Worm (Caenorhabditis elegans) whole organism, L3 larva: Measurements from ENCODE around the gene ZK488.6.

Experiments used
- ZK546.5 ChIP-seq: sonication (generic microtip); optimal IDR thresholded peaks from 2 replicates; lab custom pipeline; 2017; ENCODE audit warnings: missing biosample characterization, missing genetic modification characterization
- aly-2 ChIP-seq: fragments of 150-350 bp; optimal IDR thresholded peaks from 2 replicates; lab custom pipeline; 2014; ENCODE audit warnings: missing biosample characterization, missing genetic modification characterization
- ama-1 ChIP-seq: fragments of 150-350 bp; optimal IDR thresholded peaks from 2 replicates; lab custom pipeline; 2018
- ceh-28 ChIP-seq: fragments of 150-350 bp; optimal IDR thresholded peaks from 2 replicates; lab custom pipeline; 2014; ENCODE audit warnings: missing biosample characterization, missing genetic modification reagents, missing genetic modification characterization
- ceh-82 ChIP-seq: fragments of 150-350 bp; optimal IDR thresholded peaks from 2 replicates; lab custom pipeline; 2014; ENCODE audit warnings: missing biosample characterization, missing genetic modification characterization
- ceh-9 ChIP-seq: sonication (generic microtip); optimal IDR thresholded peaks from 2 replicates; lab custom pipeline; 2018; ENCODE audit warnings: missing biosample characterization, missing genetic modification characterization
- daf-12 ChIP-seq: fragments of 150-350 bp; optimal IDR thresholded peaks from 2 replicates; lab custom pipeline; 2014; ENCODE audit warnings: missing biosample characterization, missing genetic modification reagents, missing genetic modification characterization
- egl-27 ChIP-seq: sonication (generic microtip); optimal IDR thresholded peaks from 4 replicates; lab custom pipeline; 2017; ENCODE audit warnings: missing biosample characterization, missing genetic modification reagents, missing genetic modification characterization
- egl-5 ChIP-seq: fragments of 150-350 bp; optimal IDR thresholded peaks from 2 replicates; lab custom pipeline; 2017; ENCODE audit warnings: missing biosample characterization, missing genetic modification reagents, missing genetic modification characterization, inconsistent platforms
- elt-1 ChIP-seq: fragments of 150-350 bp; optimal IDR thresholded peaks from 2 replicates; lab custom pipeline; 2014; ENCODE audit warnings: missing biosample characterization, missing genetic modification characterization
- eor-1 ChIP-seq, 2 experiments: fragments of 150-350 bp; optimal IDR thresholded peaks; 2 replicates each; lab custom pipeline; 2014 to 2018; ENCODE audit warnings: missing biosample characterization in 2 of 2, missing genetic modification characterization in 2 of 2
- fkh-10 ChIP-seq: sonication (generic microtip); optimal IDR thresholded peaks from 2 replicates; lab custom pipeline; 2017; ENCODE audit warnings: missing biosample characterization, missing genetic modification reagents, missing genetic modification characterization
- fkh-2 ChIP-seq: fragments of 150-350 bp; optimal IDR thresholded peaks from 2 replicates; lab custom pipeline; 2014; ENCODE audit warnings: missing biosample characterization, missing genetic modification reagents, missing genetic modification characterization
- hmg-11 ChIP-seq: sonication (generic microtip); optimal IDR thresholded peaks from 2 replicates; lab custom pipeline; 2016; ENCODE audit warnings: missing genetic modification characterization, missing compliant biosample characterization
- jun-1 ChIP-seq: fragments of 150-350 bp; optimal IDR thresholded peaks from 2 replicates; lab custom pipeline; 2014; ENCODE audit warnings: missing biosample characterization, missing genetic modification reagents, missing genetic modification characterization
- lin-15B ChIP-seq: fragments of 150-350 bp; optimal IDR thresholded peaks from 2 replicates; lab custom pipeline; 2014; ENCODE audit warnings: missing biosample characterization, missing genetic modification characterization
- lin-39 ChIP-seq: fragments of 150-350 bp; optimal IDR thresholded peaks from 2 replicates; lab custom pipeline; 2018; ENCODE audit warnings: missing biosample characterization, missing genetic modification reagents, missing genetic modification characterization
- mdl-1 ChIP-seq: fragments of 150-350 bp; optimal IDR thresholded peaks from 2 replicates; lab custom pipeline; 2014; ENCODE audit warnings: missing biosample characterization, missing genetic modification characterization
- mml-1 ChIP-seq: fragments of 150-350 bp; sonication (generic microtip); optimal IDR thresholded peaks from 3 replicates; lab custom pipeline; 2014; ENCODE audit warnings: missing biosample characterization, missing genetic modification characterization
- nfya-1 ChIP-seq: sonication (generic microtip); optimal IDR thresholded peaks from 2 replicates; lab custom pipeline; 2017; ENCODE audit warnings: missing genetic modification characterization, mild to moderate bottlenecking, missing compliant biosample characterization, antibody characterized with exemption, moderate library complexity; ENCODE audit not compliant: insufficient read depth
- nhr-11 ChIP-seq: fragments of 150-350 bp; optimal IDR thresholded peaks from 2 replicates; lab custom pipeline; 2014; ENCODE audit warnings: missing biosample characterization, missing genetic modification characterization
- nhr-12 ChIP-seq: fragments of 150-350 bp; optimal IDR thresholded peaks from 2 replicates; lab custom pipeline; 2014; ENCODE audit warnings: missing biosample characterization, missing genetic modification characterization
- nhr-23 ChIP-seq: fragments of 150-350 bp; optimal IDR thresholded peaks from 2 replicates; lab custom pipeline; 2014; ENCODE audit warnings: missing biosample characterization, missing genetic modification reagents, missing genetic modification characterization
- nhr-237 ChIP-seq: fragments of 150-350 bp; optimal IDR thresholded peaks from 2 replicates; lab custom pipeline; 2014; ENCODE audit warnings: missing biosample characterization, missing genetic modification characterization
- nhr-25 ChIP-seq: sonication (generic microtip); optimal IDR thresholded peaks from 2 replicates; lab custom pipeline; 2017; ENCODE audit warnings: missing biosample characterization, missing genetic modification characterization
- nhr-28 ChIP-seq: fragments of 150-350 bp; optimal IDR thresholded peaks from 2 replicates; lab custom pipeline; 2014; ENCODE audit warnings: missing biosample characterization, missing genetic modification characterization
- nhr-43 ChIP-seq: sonication (generic microtip); optimal IDR thresholded peaks from 2 replicates; lab custom pipeline; 2016; ENCODE audit warnings: mild to moderate bottlenecking, missing genetic modification characterization, missing compliant biosample characterization; ENCODE audit not compliant: poor library complexity, severe bottlenecking
- nhr-67 ChIP-seq: fragments of 150-350 bp; optimal IDR thresholded peaks from 2 replicates; lab custom pipeline; 2014; ENCODE audit warnings: missing biosample characterization, missing genetic modification characterization
- nhr-76 ChIP-seq: fragments of 150-350 bp; sonication (generic microtip); optimal IDR thresholded peaks from 5 replicates; lab custom pipeline; 2014; ENCODE audit warnings: missing biosample characterization, missing genetic modification characterization
- pha-4 ChIP-seq: fragments of 150-350 bp; optimal IDR thresholded peaks from 2 replicates; lab custom pipeline; 2014; ENCODE audit warnings: missing biosample characterization, missing genetic modification reagents, missing genetic modification characterization
- pqm-1 ChIP-seq: fragments of 150-350 bp; optimal IDR thresholded peaks from 2 replicates; lab custom pipeline; 2017; ENCODE audit warnings: missing biosample characterization, missing genetic modification characterization, inconsistent platforms
- sea-2 ChIP-seq: fragments of 150-350 bp; sonication (generic microtip); optimal IDR thresholded peaks from 4 replicates; lab custom pipeline; 2014; ENCODE audit warnings: missing biosample characterization, missing genetic modification reagents, missing genetic modification characterization
- skn-1 ChIP-seq: fragments of 150-350 bp; optimal IDR thresholded peaks from 2 replicates; lab custom pipeline; 2014; ENCODE audit warnings: missing biosample characterization, missing genetic modification characterization
- snpc-4 ChIP-seq: fragments of 150-350 bp; optimal IDR thresholded peaks from 2 replicates; lab custom pipeline; 2014; ENCODE audit warnings: missing biosample characterization, missing genetic modification characterization
- tbx-2 ChIP-seq: sonication (generic microtip); optimal IDR thresholded peaks from 2 replicates; lab custom pipeline; 2016; ENCODE audit warnings: mild to moderate bottlenecking, missing genetic modification characterization, missing compliant biosample characterization
- unc-39 ChIP-seq: sonication (generic microtip); optimal IDR thresholded peaks from 4 replicates; lab custom pipeline; 2017; ENCODE audit warnings: missing biosample characterization, missing genetic modification characterization
- zag-1 ChIP-seq: fragments of 150-350 bp; optimal IDR thresholded peaks from 2 replicates; lab custom pipeline; 2014; ENCODE audit warnings: missing biosample characterization, missing genetic modification characterization
- ztf-11 ChIP-seq: fragments of 150-350 bp; optimal IDR thresholded peaks from 2 replicates; lab custom pipeline; 2014; ENCODE audit warnings: missing biosample characterization, missing genetic modification characterization

Gene ZK488.6

ce11 chrV:576070-576469 is 14.2 kb upstream of the ZK488.6 start, which contains the start of gene K06H6.5:
TSS of gene K06H6.5 (plus strand) at chrV:576370.
- TF ChIP-seq egl-5 (no peak), fkh-2 (no peak), ceh-28 (tag; lab: Kevin White, UChicago) (no peak), fkh-10 (GFP tag; lab: Kevin White, UChicago) (no peak), nhr-43 (tag; lab: Kevin White, UChicago) (no peak), nhr-11 (no peak), nhr-23 (tag; lab: Kevin White, UChicago) (no peak), mdl-1 (tag; lab: Kevin White, UChicago) (no peak), pha-4 (no peak)

- TF ChIP-seq ztf-11 (tag; lab: Kevin White, UChicago) (no peak), nhr-23 (tag; lab: Kevin White, UChicago) (no peak), nfya-1 (tag; lab: Kevin White, UChicago) (no peak), snpc-4 (tag; lab: Kevin White, UChicago) (no peak), nhr-43 (tag; lab: Kevin White, UChicago) (no peak), pqm-1 (tag; lab: Kevin White, UChicago) (no peak), nhr-25 (tag; lab: Kevin White, UChicago) (no peak), ZK546.5 (no peak)
These were observed 13.4 kb upstream of the ZK488.6 start for ce11 chrV:576918-577317.

ce11 chrV:578977-579376 is 11.3 kb upstream of the ZK488.6 start, which contains the start of gene K06H6.4:
TSS of gene K06H6.4 (plus strand) at chrV:579277.
- TF ChIP-seq nhr-67 (tag; lab: Kevin White, UChicago), result no peak
- TF ChIP-seq ceh-9 (tag; lab: Kevin White, UChicago), result no peak
- TF ChIP-seq egl-5, result no peak
- no peak for TF ChIP-seq elt-1 (tag; lab: Kevin White, UChicago)
- TF ChIP-seq aly-2 (tag; lab: Kevin White, UChicago), result no peak
- no peak for TF ChIP-seq ceh-82 (tag; lab: Kevin White, UChicago)
- TF ChIP-seq nhr-28 (tag; lab: Kevin White, UChicago), result no peak
- TF ChIP-seq hmg-11 (tag; lab: Kevin White, UChicago), result no peak
- TF ChIP-seq fkh-2, result no peak
- no peak for TF ChIP-seq pha-4
- TF ChIP-seq nhr-43 (tag; lab: Kevin White, UChicago), result no peak
- no peak for TF ChIP-seq ceh-28 (tag; lab: Kevin White, UChicago)
- TF ChIP-seq nhr-11, result no peak
- no peak for TF ChIP-seq ama-1 (lab: Kevin White, UChicago)
- TF ChIP-seq lin-15B, result no peak
- TF ChIP-seq lin-39 (tag; lab: Kevin White, UChicago), result no peak
- TF ChIP-seq ZK546.5, result no peak
- no peak for TF ChIP-seq eor-1 (tag; optimal IDR thresholded peaks at IDR 0.05; lab: Kevin White, UChicago)
- TF ChIP-seq tbx-2 (tag; lab: Kevin White, UChicago), result no peak
- TF ChIP-seq nhr-76 (tag; lab: Kevin White, UChicago), result no peak

ce11 chrV:581616-582015 is 8.7 kb upstream of the ZK488.6 start, which contains the start of gene nstp-7:
TSS of gene nstp-7 (plus strand) at chrV:581916.
- TF ChIP-seq nhr-43 (tag; lab: Kevin White, UChicago), result no peak
- no peak for TF ChIP-seq mml-1
- no peak for TF ChIP-seq daf-12
- TF ChIP-seq nhr-76 (tag; lab: Kevin White, UChicago), result no peak
- no peak for TF ChIP-seq nhr-11
- TF ChIP-seq ceh-9 (tag; lab: Kevin White, UChicago), result no peak
- no peak for TF ChIP-seq nhr-67 (tag; lab: Kevin White, UChicago)
- TF ChIP-seq zag-1 (tag; lab: Kevin White, UChicago), result no peak
- TF ChIP-seq, all 47 proteins: peak for 0

ce11 chrV:585472-585871 is 4.8 kb upstream of the ZK488.6 start, which contains the start of gene K06H6.2:
TSS of gene K06H6.2 (plus strand) at chrV:585772.
- no peak for TF ChIP-seq unc-39
- TF ChIP-seq egl-5, result no peak
- no peak for TF ChIP-seq sea-2 (GFP tag; lab: Kevin White, UChicago)
- TF ChIP-seq nhr-12 (tag; lab: Kevin White, UChicago), result no peak
- TF ChIP-seq jun-1 (tag; lab: Kevin White, UChicago), result no peak
- no peak for TF ChIP-seq nhr-11
- TF ChIP-seq tbx-2 (tag; lab: Kevin White, UChicago), result no peak
- TF ChIP-seq nhr-25 (tag; lab: Kevin White, UChicago), result no peak
- no peak for TF ChIP-seq nhr-237 (tag; lab: Kevin White, UChicago)
- no peak for TF ChIP-seq skn-1
- no peak for TF ChIP-seq aly-2 (tag; lab: Kevin White, UChicago)
- TF ChIP-seq nhr-43 (tag; lab: Kevin White, UChicago), result no peak
- TF ChIP-seq egl-27 (tag; lab: Kevin White, UChicago), result no peak
- no peak for TF ChIP-seq ama-1 (lab: Kevin White, UChicago)
- TF ChIP-seq zag-1 (tag; lab: Kevin White, UChicago), result no peak
